Fruit fly (Drosophila melanogaster) whole organism, embryonic: ENCODE results near the gene mop.

Experiments
- Abd-B ChIP-seq: fragments of 200-800 bp; sonication (Bioruptor generic); optimal IDR thresholded peaks from 2 replicates; lab custom pipeline; 2018; ENCODE audit warnings: missing biosample characterization, mild to moderate bottlenecking, missing genetic modification characterization, moderate library complexity
- Atf3 ChIP-seq: fragments of 200-800 bp; sonication (Bioruptor generic); optimal IDR thresholded peaks from 3 replicates; lab custom pipeline; 2016; ENCODE audit warnings: missing biosample characterization, missing genetic modification characterization
- Bteb2 ChIP-seq: fragments of 200-800 bp; sonication (Bioruptor generic); optimal IDR thresholded peaks from 2 replicates; lab custom pipeline; 2016; ENCODE audit warnings: missing biosample characterization, missing genetic modification characterization
- C15 ChIP-seq: fragments of 200-800 bp; sonication (Bioruptor generic); IDR thresholded peaks from 3 replicates; pipeline ENCODE4 v1.3.6; 2022; ENCODE audit warnings: missing biosample characterization, missing genetic modification characterization
- CG10321 ChIP-seq: fragments of 200-800 bp; sonication (Bioruptor generic); IDR thresholded peaks from 2 replicates; pipeline ENCODE4 v1.3.6; 2022; ENCODE audit warnings: missing biosample characterization, missing genetic modification characterization
- CG11504 ChIP-seq: fragments of 200-800 bp; sonication (Bioruptor generic); optimal IDR thresholded peaks from 3 replicates; lab custom pipeline; 2019; ENCODE audit warnings: missing biosample characterization, mild to moderate bottlenecking, missing genetic modification characterization, moderate library complexity
- CG13287 ChIP-seq: fragments of 200-800 bp; sonication (Bioruptor generic); IDR thresholded peaks from 2 replicates; pipeline ENCODE4 v1.3.6; 2022; ENCODE audit warnings: missing biosample characterization, missing genetic modification characterization; ENCODE audit not compliant: partially characterized antibody
- CG14050 ChIP-seq: fragments of 200-800 bp; sonication (Bioruptor generic); IDR thresholded peaks from 3 replicates; pipeline ENCODE4 v1.3.6; 2022; ENCODE audit warnings: missing biosample characterization, missing genetic modification characterization
- CG14710 ChIP-seq: fragments of 200-800 bp; sonication (Bioruptor generic); optimal IDR thresholded peaks from 3 replicates; lab custom pipeline; 2019; ENCODE audit warnings: missing biosample characterization, mild to moderate bottlenecking, missing genetic modification characterization, moderate library complexity
- CG16779 ChIP-seq: fragments of 200-800 bp; sonication (Bioruptor generic); IDR thresholded peaks from 2 replicates; pipeline ENCODE4 v1.3.6; 2022; ENCODE audit warnings: missing biosample characterization, missing genetic modification characterization
- CG16815 ChIP-seq: fragments of 200-800 bp; sonication (Bioruptor generic); optimal IDR thresholded peaks from 3 replicates; lab custom pipeline; 2017; ENCODE audit warnings: missing biosample characterization, mild to moderate bottlenecking, missing genetic modification characterization
- CG17359 ChIP-seq: fragments of 200-800 bp; sonication (Bioruptor generic); optimal IDR thresholded peaks from 3 replicates; lab custom pipeline; 2018; ENCODE audit warnings: missing biosample characterization, mild to moderate bottlenecking, missing genetic modification characterization, moderate library complexity
- CG17612 ChIP-seq: fragments of 200-800 bp; sonication (Bioruptor generic); IDR thresholded peaks from 2 replicates; pipeline ENCODE4 v1.3.6; 2022; ENCODE audit warnings: missing biosample characterization, missing genetic modification characterization
- CG17829 ChIP-seq: fragments of 200-800 bp; optimal IDR thresholded peaks from 2 replicates; lab custom pipeline; 2019; ENCODE audit warnings: missing biosample characterization, mild to moderate bottlenecking, missing genetic modification characterization, moderate library complexity
- CG18011 ChIP-seq: fragments of 200-800 bp; sonication (Bioruptor generic); optimal IDR thresholded peaks from 2 replicates; lab custom pipeline; 2017; ENCODE audit warnings: missing biosample characterization, missing genetic modification characterization, mild to moderate bottlenecking, moderate library complexity, missing genotype
- CG30431 ChIP-seq: fragments of 200-800 bp; sonication (Bioruptor generic); optimal IDR thresholded peaks from 2 replicates; lab custom pipeline; 2017; ENCODE audit warnings: missing biosample characterization, missing genetic modification characterization
- CG3281 ChIP-seq: fragments of 200-800 bp; sonication (Bioruptor generic); optimal IDR thresholded peaks from 3 replicates; lab custom pipeline; 2017; ENCODE audit warnings: missing biosample characterization, mild to moderate bottlenecking, missing genetic modification characterization
- CG3407 ChIP-seq: fragments of 200-800 bp; sonication (Bioruptor generic); optimal IDR thresholded peaks from 2 replicates; lab custom pipeline; 2018; ENCODE audit warnings: missing biosample characterization, mild to moderate bottlenecking, missing genetic modification characterization
- CG4328 ChIP-seq: fragments of 200-800 bp; sonication (Bioruptor generic); optimal IDR thresholded peaks from 3 replicates; lab custom pipeline; 2017; ENCODE audit warnings: missing biosample characterization, missing genetic modification reagents, missing genetic modification characterization
- CG6854 ChIP-seq: fragments of 200-800 bp; sonication (Bioruptor generic); optimal IDR thresholded peaks from 3 replicates; lab custom pipeline; 2017; ENCODE audit warnings: missing biosample characterization, mild to moderate bottlenecking, missing genetic modification characterization
- CG7963 ChIP-seq: fragments of 200-800 bp; sonication (Bioruptor generic); IDR thresholded peaks from 3 replicates; pipeline ENCODE4 v1.3.6; 2022; ENCODE audit warnings: missing biosample characterization, missing genetic modification characterization; ENCODE audit not compliant: partially characterized antibody
- CG8388 ChIP-seq: fragments of 200-800 bp; sonication (Bioruptor generic); optimal IDR thresholded peaks from 2 replicates; lab custom pipeline; 2019; ENCODE audit warnings: missing biosample characterization, mild to moderate bottlenecking, missing genetic modification characterization, moderate library complexity
- CG8924 ChIP-seq: fragments of 200-800 bp; optimal IDR thresholded peaks from 3 replicates; lab custom pipeline; 2019; ENCODE audit warnings: missing biosample characterization, mild to moderate bottlenecking, missing genetic modification characterization, moderate library complexity
- CG8944 ChIP-seq: fragments of 200-800 bp; sonication (Bioruptor generic); optimal IDR thresholded peaks from 3 replicates; lab custom pipeline; 2016; ENCODE audit warnings: missing biosample characterization, missing genetic modification characterization
- CG9817 ChIP-seq: fragments of 200-800 bp; sonication (Bioruptor generic); optimal IDR thresholded peaks from 2 replicates; lab custom pipeline; 2018; ENCODE audit warnings: missing biosample characterization, mild to moderate bottlenecking, missing genetic modification characterization, moderate library complexity
- E2f1 ChIP-seq: fragments of 200-800 bp; sonication (Bioruptor generic); IDR thresholded peaks from 2 replicates; pipeline ENCODE4 v1.3.6; 2022; ENCODE audit warnings: missing biosample characterization, missing genetic modification characterization
- Eip74EF ChIP-seq, 2 experiments: fragments of 200-800 bp in 1 of 2; fragments of >200 bp in 1 of 2; sonication (Bioruptor generic) in 1 of 2; optimal IDR thresholded peaks; 2 replicates each; lab custom pipeline; 2017 to 2019; ENCODE audit warnings: missing biosample characterization in 2 of 2, missing genetic modification characterization in 2 of 2, mild to moderate bottlenecking in 1 of 2, moderate library complexity in 1 of 2
- Elba2 ChIP-seq: fragments of 200-800 bp; sonication (Bioruptor generic); optimal IDR thresholded peaks from 3 replicates; lab custom pipeline; 2016; ENCODE audit warnings: missing biosample characterization, missing genetic modification characterization
- Hr78 ChIP-seq, 2 experiments: fragments of 200-800 bp in 1 of 2; fragments of >200 bp in 1 of 2; sonication (Bioruptor generic) in 1 of 2; optimal IDR thresholded peaks; 2 replicates each; lab custom pipeline; 2017 to 2019; ENCODE audit warnings: missing biosample characterization in 2 of 2, missing genetic modification characterization in 2 of 2, mild to moderate bottlenecking in 1 of 2, moderate library complexity in 1 of 2
- az2 ChIP-seq: fragments of 200-800 bp; sonication (Bioruptor generic); optimal IDR thresholded peaks from 3 replicates; lab custom pipeline; 2016; ENCODE audit warnings: missing biosample characterization, missing genetic modification characterization
- cas ChIP-seq: fragments of 200-800 bp; sonication (Bioruptor generic); IDR thresholded peaks from 2 replicates; pipeline ENCODE4 v1.3.6; 2022; ENCODE audit warnings: missing biosample characterization, missing genetic modification characterization
- cg ChIP-seq: fragments of 200-800 bp; sonication (Bioruptor generic); optimal IDR thresholded peaks from 3 replicates; lab custom pipeline; 2019; ENCODE audit warnings: missing biosample characterization, mild to moderate bottlenecking, missing genetic modification characterization, moderate library complexity
- chn ChIP-seq: fragments of 200-800 bp; sonication (Bioruptor generic); optimal IDR thresholded peaks from 2 replicates; lab custom pipeline; 2016; ENCODE audit warnings: missing biosample characterization, missing genetic modification characterization
- ci ChIP-seq: fragments of 200-800 bp; sonication (Bioruptor generic); IDR thresholded peaks from 3 replicates; pipeline ENCODE4 v1.3.6; 2022; ENCODE audit warnings: missing biosample characterization, missing genetic modification characterization
- dimm ChIP-seq: fragments of 200-800 bp; sonication (Bioruptor generic); IDR thresholded peaks from 2 replicates; pipeline ENCODE4 v1.3.6; 2022; ENCODE audit warnings: missing biosample characterization, missing genetic modification characterization
- dm ChIP-seq: fragments of 200-800 bp; sonication (Bioruptor generic); optimal IDR thresholded peaks from 3 replicates; lab custom pipeline; 2016; ENCODE audit warnings: missing biosample characterization, missing genetic modification characterization
- ewg ChIP-seq: fragments of 200-800 bp; sonication (Bioruptor generic); optimal IDR thresholded peaks from 3 replicates; lab custom pipeline; 2017; ENCODE audit warnings: mild to moderate bottlenecking, missing biosample characterization, missing genetic modification reagents, missing genetic modification characterization
- exex ChIP-seq: fragments of 200-800 bp; sonication (Bioruptor generic); optimal IDR thresholded peaks from 4 replicates; lab custom pipeline; 2018; ENCODE audit warnings: missing biosample characterization, mild to moderate bottlenecking, missing genetic modification characterization, moderate library complexity
- h ChIP-seq: fragments of >200 bp; optimal IDR thresholded peaks from 2 replicates; lab custom pipeline; 2017
- ken ChIP-seq: fragments of 200-800 bp; sonication (Bioruptor generic); IDR thresholded peaks from 3 replicates; pipeline ENCODE4 v1.3.6; 2022; ENCODE audit warnings: missing biosample characterization, missing genetic modification characterization
- pb ChIP-seq: fragments of 200-800 bp; sonication (Bioruptor generic); optimal IDR thresholded peaks from 3 replicates; lab custom pipeline; 2016; ENCODE audit warnings: missing biosample characterization, missing genetic modification characterization
- ranshi ChIP-seq: fragments of 200-800 bp; sonication (Bioruptor generic); IDR thresholded peaks from 2 replicates; pipeline ENCODE4 v1.3.6; 2022; ENCODE audit warnings: missing biosample characterization, missing genetic modification characterization
- slbo ChIP-seq: fragments of 200-800 bp; sonication (Bioruptor generic); IDR thresholded peaks from 2 replicates; pipeline ENCODE4 v1.3.6; 2022; ENCODE audit warnings: missing biosample characterization, missing genetic modification characterization
- tll ChIP-seq, 2 experiments: fragments of 200-800 bp in 1 of 2; fragments of >200 bp in 1 of 2; sonication (Bioruptor generic) in 1 of 2; optimal IDR thresholded peaks; 2 replicates each; lab custom pipeline; 2017 to 2019; ENCODE audit warnings: missing biosample characterization in 2 of 2, missing genetic modification characterization in 2 of 2, mild to moderate bottlenecking in 1 of 2, moderate library complexity in 1 of 2
- tna ChIP-seq: fragments of 200-800 bp; sonication (Bioruptor generic); IDR thresholded peaks from 2 replicates; pipeline ENCODE4 v1.3.6; 2022; ENCODE audit warnings: missing biosample characterization, missing genetic modification characterization; ENCODE audit not compliant: partially characterized antibody
- twi ChIP-seq: fragments of 200-800 bp; optimal IDR thresholded peaks from 2 replicates; lab custom pipeline; 2019; ENCODE audit warnings: missing biosample characterization, mild to moderate bottlenecking, missing genetic modification characterization, moderate library complexity
- zen2 ChIP-seq: fragments of 200-800 bp; sonication (Bioruptor generic); IDR thresholded peaks from 3 replicates; pipeline ENCODE4 v1.3.6; 2022; ENCODE audit warnings: missing biosample characterization, missing genetic modification characterization; ENCODE audit not compliant: partially characterized antibody
- zfh2 ChIP-seq: fragments of 200-800 bp; sonication (Bioruptor generic); optimal IDR thresholded peaks from 2 replicates; lab custom pipeline; 2016; ENCODE audit warnings: missing biosample characterization, missing genetic modification characterization

Gene mop

dm6 chr3L:14755951-14756723 lies 19.8 kb downstream of the mop start (continued):
- TF ChIP-seq CG9817 (tag; lab: Kevin White, UChicago) (no peak), dimm (GFP tag; lab: Robert Waterston, UW) (peak; percentile 9; the same call in 1 of the 2 replicates), CG16815 (peak; percentile 78), C15 (GFP tag; lab: Robert Waterston, UW) (no peak), CG8388 (peak; percentile 84), h (lab: Kevin White, UChicago) (no peak), CG3281 (GFP tag; lab: Kevin White, UChicago) (peak; percentile 95), CG18011 (GFP tag; lab: Kevin White, UChicago) (peak; percentile 54), exex (peak; percentile 56), CG6854 (GFP tag; lab: Kevin White, UChicago) (peak; percentile 81), CG8924 (tag; lab: Kevin White, UChicago) (peak; percentile 91), cas (GFP tag; lab: Robert Waterston, UW) (0 out of 2 replicates have a peak, but pooled peaks have one; percentile 31), CG7963 (GFP tag; lab: Robert Waterston, UW) (no peak), tll (GFP tag; optimal IDR thresholded peaks at IDR 0.05; lab: Kevin White, UChicago) (no peak), CG14050 (peak; percentile 79), ranshi (GFP tag; lab: Robert Waterston, UW) (peak; percentile 70), CG17829 (tag; lab: Kevin White, UChicago) (peak; percentile 81), CG13287 (peak; percentile 47; the same call in 1 of the 2 replicates), slbo (GFP tag; lab: Robert Waterston, UW) (peak; percentile 92), ewg (peak; percentile 57), chn (GFP tag; lab: Kevin White, UChicago) (peak; percentile 66), ci (GFP tag; lab: Robert Waterston, UW) (peak; percentile 72; the same call in 1 of the 3 replicates), Bteb2 (GFP tag; lab: Kevin White, UChicago) (peak; percentile 85), CG14710 (tag; lab: Kevin White, UChicago) (peak; percentile 70), Abd-B (GFP tag; lab: Kevin White, UChicago) (peak; percentile 89), CG8944 (GFP tag; lab: Kevin White, UChicago) (peak; percentile 73), CG30431 (no peak), Atf3 (GFP tag; lab: Kevin White, UChicago) (peak; percentile 37), tna (no peak), E2f1 (peak; percentile 79), CG11504 (peak; percentile 94), pb (GFP tag; lab: Kevin White, UChicago) (no peak), twi (peak; percentile 59), dm (peak; percentile 19), Eip74EF (GFP tag; optimal IDR thresholded peaks at IDR 0.05; lab: Kevin White, UChicago) (peak in 1 of 2 experiments; percentile 81), CG17359 (tag; lab: Kevin White, UChicago) (peak; percentile 87), CG17612 (GFP tag; lab: Robert Waterston, UW) (no peak), ken (peak; percentile 80), zen2 (GFP tag; lab: Robert Waterston, UW) (peak; percentile 59; the same call in 1 of the 3 replicates), CG10321 (peak; percentile 97), CG3407 (peak; percentile 69), zfh2 (GFP tag; lab: Kevin White, UChicago) (peak; percentile 82), Elba2 (GFP tag; lab: Kevin White, UChicago) (no peak), az2 (GFP tag; lab: Kevin White, UChicago) (peak; percentile 81), Hr78 (GFP tag; optimal IDR thresholded peaks at IDR 0.05; lab: Kevin White, UChicago) (peak in 1 of 2 experiments; percentile 97), CG16779 (0 out of 2 replicates have a peak, but pooled peaks have one; percentile 41), cg (peak; percentile 63), CG4328 (GFP tag; lab: Kevin White, UChicago) (peak; percentile 86)
